Worm (Caenorhabditis elegans) whole organism, L4 larva: ENCODE measurements around the gene fipr-7.

Source experiments
- Y75B8A.6 ChIP-seq: fragments of 200-800 bp; sonication (Bioruptor generic); IDR thresholded peaks from 2 replicates; pipeline ENCODE4 v1.3.6; 2022; ENCODE audit warnings: missing genetic modification reagents, missing genetic modification characterization, missing compliant biosample characterization
- ceh-62 ChIP-seq: sonication (generic microtip); optimal IDR thresholded peaks from 2 replicates; lab custom pipeline; 2017; ENCODE audit warnings: missing biosample characterization, missing genetic modification characterization
- duxl-1 ChIP-seq: sonication (generic microtip); optimal IDR thresholded peaks from 2 replicates; lab custom pipeline; 2016; ENCODE audit warnings: mild to moderate bottlenecking, missing genetic modification characterization, moderate library complexity, missing compliant biosample characterization; ENCODE audit not compliant: poor library complexity
- fkh-10 ChIP-seq: fragments of 150-350 bp; optimal IDR thresholded peaks from 2 replicates; lab custom pipeline; 2014; ENCODE audit warnings: missing biosample characterization, missing genetic modification reagents, missing genetic modification characterization
- fos-1 ChIP-seq: fragments of 150-350 bp; optimal IDR thresholded peaks from 2 replicates; lab custom pipeline; 2014; ENCODE audit warnings: missing biosample characterization, missing genetic modification characterization
- lin-39 ChIP-seq: fragments of 150-350 bp; optimal IDR thresholded peaks from 2 replicates; lab custom pipeline; 2014; ENCODE audit warnings: missing biosample characterization, missing genetic modification reagents, missing genetic modification characterization
- nhr-10 ChIP-seq: fragments of 150-350 bp; optimal IDR thresholded peaks from 2 replicates; lab custom pipeline; 2014; ENCODE audit warnings: missing biosample characterization, missing genetic modification characterization
- nhr-237 ChIP-seq: sonication (generic microtip); optimal IDR thresholded peaks from 2 replicates; lab custom pipeline; 2017; ENCODE audit warnings: missing biosample characterization, missing genetic modification characterization
- nhr-25 ChIP-seq: sonication (generic microtip); optimal IDR thresholded peaks from 2 replicates; lab custom pipeline; 2017; ENCODE audit warnings: missing genetic modification characterization, mild to moderate bottlenecking, missing compliant biosample characterization, antibody characterized with exemption, moderate library complexity, borderline replicate concordance; ENCODE audit not compliant: insufficient read depth
- nhr-28 ChIP-seq: fragments of 150-350 bp; optimal IDR thresholded peaks from 2 replicates; lab custom pipeline; 2014; ENCODE audit warnings: missing biosample characterization, missing genetic modification characterization
- snpc-4 ChIP-seq: fragments of 150-350 bp; optimal IDR thresholded peaks from 2 replicates; lab custom pipeline; 2014; ENCODE audit warnings: missing biosample characterization, missing genetic modification characterization
- unc-62 ChIP-seq, 3 experiments: fragments of 150-350 bp in 1 of 3; sonication (generic microtip); optimal IDR thresholded peaks in 2 of 3; peaks in 1 of 3; 1 replicate in 1 of 3; 2 replicates in 2 of 3; lab custom pipeline; 2014 to 2017; ENCODE audit warnings: missing biosample characterization in 3 of 3, missing genetic modification characterization in 3 of 3, missing genetic modification reagents in 3 of 3, missing genotype in 1 of 3
- ztf-11 ChIP-seq: fragments of 150-350 bp; optimal IDR thresholded peaks from 2 replicates; lab custom pipeline; 2014; ENCODE audit warnings: missing biosample characterization, missing genetic modification characterization

ce11 chrV:10201913-10202312 is 27.7 kb upstream of the fipr-7 start, which contains the start of gene ZK856.7:
- TF ChIP-seq fkh-10 (GFP tag; lab: Kevin White, UChicago) (no peak), lin-39 (no peak), ztf-11 (no peak), nhr-10 (no peak), nhr-237 (tag; lab: Kevin White, UChicago) (no peak), Y75B8A.6 (GFP tag; lab: Robert Waterston, UW) (no peak), unc-62 (GFP tag; optimal IDR thresholded peaks at IDR 0.05 in 1 of 2; lab: Kevin White, UChicago) (peak in 1 of 2 experiments; percentile 73), unc-62 (tag; optimal IDR thresholded peaks at IDR 0.05; lab: Kevin White, UChicago) (no peak), snpc-4 (tag; lab: Kevin White, UChicago) (no peak), ceh-62 (tag; lab: Kevin White, UChicago) (no peak), nhr-28 (peak; percentile 82), fos-1 (no peak), duxl-1 (tag; lab: Kevin White, UChicago) (no peak), nhr-25 (no peak)
